Worm (Caenorhabditis elegans) whole organism, early embryonic: ENCODE measurements around the gene smut-1.

Experiments
- B0310.2 ChIP-seq: sonication (generic microtip); optimal IDR thresholded peaks from 2 replicates; lab custom pipeline; 2016; ENCODE audit warnings: mild to moderate bottlenecking, missing genetic modification characterization, missing compliant biosample characterization
- F13C5.2 ChIP-seq: sonication (generic microtip); optimal IDR thresholded peaks from 2 replicates; lab custom pipeline; 2017; ENCODE audit warnings: mild to moderate bottlenecking, missing genetic modification characterization, inconsistent platforms, missing compliant biosample characterization
- ama-1 ChIP-seq: fragments of 150-350 bp; optimal IDR thresholded peaks from 2 replicates; lab custom pipeline; 2014
- ceh-13 ChIP-seq: fragments of 200-800 bp; sonication (Bioruptor generic); optimal IDR thresholded peaks from 2 replicates; lab custom pipeline; 2018; ENCODE audit warnings: mild to moderate bottlenecking, missing genetic modification characterization, missing compliant biosample characterization
- ceh-36 ChIP-seq: sonication (generic microtip); optimal IDR thresholded peaks from 2 replicates; lab custom pipeline; 2016; ENCODE audit warnings: missing genetic modification characterization, inconsistent platforms, missing compliant biosample characterization
- ets-7 ChIP-seq: sonication (generic microtip); optimal IDR thresholded peaks from 2 replicates; lab custom pipeline; 2016; ENCODE audit warnings: missing genotype, missing genetic modification characterization, missing compliant biosample characterization
- hmbx-1 ChIP-seq: sonication (generic microtip); optimal IDR thresholded peaks from 2 replicates; lab custom pipeline; 2016; ENCODE audit warnings: mild to moderate bottlenecking, missing genetic modification characterization, missing compliant biosample characterization
- hmg-4 ChIP-seq: fragments of 200-800 bp; sonication (Bioruptor generic); optimal IDR thresholded peaks from 2 replicates; lab custom pipeline; 2018; ENCODE audit warnings: mild to moderate bottlenecking, missing genetic modification characterization, missing compliant biosample characterization
- pes-1 ChIP-seq: fragments of 200-800 bp; sonication (Bioruptor generic); IDR thresholded peaks from 2 replicates; pipeline ENCODE4 v1.3.6; 2022; ENCODE audit warnings: missing genetic modification reagents, missing genetic modification characterization, missing compliant biosample characterization
- sea-1 ChIP-seq: fragments of 200-800 bp; sonication (Bioruptor generic); conservative IDR thresholded peaks from 2 replicates; pipeline ENCODE4 v1.3.6; 2022; ENCODE audit warnings: missing genetic modification characterization, missing compliant biosample characterization
- tbx-11 ChIP-seq: fragments of 200-800 bp; sonication (Bioruptor generic); IDR thresholded peaks from 2 replicates; pipeline ENCODE4 v1.3.6; 2022; ENCODE audit warnings: missing genetic modification characterization, missing compliant biosample characterization
- tbx-37 ChIP-seq: fragments of 200-800 bp; sonication (Bioruptor generic); conservative IDR thresholded peaks from 2 replicates; pipeline ENCODE4 v1.3.6; 2022; ENCODE audit warnings: missing genetic modification reagents, missing genetic modification characterization, missing compliant biosample characterization
- tra-4 ChIP-seq: sonication (generic microtip); optimal IDR thresholded peaks from 2 replicates; lab custom pipeline; 2017; ENCODE audit warnings: missing genetic modification characterization, missing compliant biosample characterization

DNA sequence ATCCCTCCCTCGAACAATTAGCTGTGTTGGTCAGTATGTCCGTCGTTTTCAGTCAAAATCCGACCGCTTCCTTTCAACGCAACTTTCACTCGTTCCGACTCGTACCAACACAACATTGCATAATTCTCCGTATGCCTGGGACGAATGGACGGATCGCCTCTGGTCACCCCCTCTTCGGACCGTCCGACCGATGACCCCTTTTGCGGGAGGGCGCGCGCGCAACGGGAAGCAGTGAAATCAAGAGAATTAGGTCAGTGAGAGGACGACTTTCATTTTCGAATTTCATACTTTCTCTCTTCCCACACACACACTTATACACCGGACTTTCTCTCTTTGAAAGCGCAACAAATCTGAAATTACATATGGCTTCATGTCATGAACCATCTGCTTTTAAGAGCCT lies 8.5 kb downstream of the smut-1 start, which contains the start of gene atf-8:
- TF ChIP-seq hmbx-1 (tag; lab: Kevin White, UChicago), result no peak
- no peak for TF ChIP-seq ets-7 (tag; lab: Kevin White, UChicago)
- TF ChIP-seq ama-1 (lab: Kevin White, UChicago), result no peak
- no peak for TF ChIP-seq pes-1 (GFP tag; lab: Robert Waterston, UW)
- no peak for TF ChIP-seq tra-4 (tag; lab: Kevin White, UChicago)
- TF ChIP-seq B0310.2 (tag; lab: Kevin White, UChicago), result no peak
- no peak for TF ChIP-seq F13C5.2 (tag; lab: Kevin White, UChicago)
- TF ChIP-seq sea-1, result no peak
- no peak for TF ChIP-seq tbx-37 (GFP tag; lab: Robert Waterston, UW)
- TF ChIP-seq tbx-11 (GFP tag; lab: Robert Waterston, UW), result no peak
- TF ChIP-seq ceh-13 (GFP tag; lab: Kevin White, UChicago), result no peak
- no peak for TF ChIP-seq ceh-36
- TF ChIP-seq hmg-4 (GFP tag; lab: Kevin White, UChicago), result no peak
